Worm (Caenorhabditis elegans) whole organism, L2 larva: Measurements from ENCODE around the gene F08C6.18.

ENCODE experiments used
- lin-11 ChIP-seq: fragments of 150-350 bp; sonication (generic microtip); optimal IDR thresholded peaks from 2 replicates; lab custom pipeline; 2014; ENCODE audit warnings: missing biosample characterization, missing genetic modification characterization, inconsistent platforms, mixed read lengths
- skn-1 ChIP-seq: sonication (generic microtip); optimal IDR thresholded peaks from 2 replicates; lab custom pipeline; 2017; ENCODE audit warnings: missing biosample characterization, missing genetic modification characterization

DNA sequence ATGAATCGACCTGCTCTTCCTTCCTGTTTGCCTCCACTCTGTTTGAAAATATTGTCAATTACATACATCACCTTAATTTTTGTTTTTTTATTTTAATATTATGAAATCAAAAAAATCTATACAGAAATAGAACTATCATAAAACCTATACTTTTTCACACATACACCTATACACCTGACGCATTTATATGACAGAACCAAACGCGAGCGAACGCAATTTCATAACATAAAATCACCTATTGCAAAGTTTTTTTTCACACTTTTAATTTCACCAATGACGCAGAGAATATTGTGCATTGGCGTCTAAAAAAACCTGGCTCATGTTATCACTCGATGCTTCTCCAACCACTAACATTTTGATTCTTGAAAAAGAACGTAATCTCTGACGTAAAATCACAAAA, 11.5 kb downstream of the F08C6.18 start:
- no peak for TF ChIP-seq skn-1 (tag; lab: Kevin White, UChicago)
- no peak for TF ChIP-seq lin-11
